Worm (Caenorhabditis elegans): ENCODE results near the gene T26E4.10.

ce11 chrV:15750130-15750529 lies 47.9 kb downstream of the T26E4.10 start, which contains the start of gene str-6:
- TF ChIP-seq cog-1 (tag; optimal IDR thresholded peaks at IDR 0.05) (no peak), tab-1 (GFP tag; IDR thresholded peaks at IDR 0.05) (no peak), med-1 (GFP tag; optimal IDR thresholded peaks at IDR 0.05; ENCODE audit: insufficient read depth) (no peak)
